Worm (Caenorhabditis elegans) whole organism, young adult: ENCODE results near the gene pix-1.

ENCODE experiments used
- B0019.2 ChIP-seq: fragments of 200-800 bp; sonication (Bioruptor generic); conservative IDR thresholded peaks from 2 replicates; pipeline ENCODE4 v1.3.6; 2022; ENCODE audit warnings: missing genetic modification reagents, missing genetic modification characterization, missing compliant biosample characterization
- B0261.1 ChIP-seq: sonication (generic microtip); optimal IDR thresholded peaks from 2 replicates; lab custom pipeline; 2016; ENCODE audit warnings: mild to moderate bottlenecking, missing genetic modification characterization, moderate library complexity, missing compliant biosample characterization
- F10E7.11 ChIP-seq: sonication (generic microtip); optimal IDR thresholded peaks from 2 replicates; lab custom pipeline; 2017; ENCODE audit warnings: mild to moderate bottlenecking, missing genetic modification characterization, moderate library complexity, missing compliant biosample characterization
- F57A8.1 ChIP-seq: fragments of 200-800 bp; sonication (Bioruptor generic); optimal IDR thresholded peaks from 2 replicates; lab custom pipeline; 2018; ENCODE audit warnings: mild to moderate bottlenecking, missing genetic modification characterization, moderate library complexity, missing compliant biosample characterization
- K11D2.4 ChIP-seq: fragments of 200-800 bp; sonication (Bioruptor generic); IDR thresholded peaks from 2 replicates; pipeline ENCODE4 v1.3.6; 2022; ENCODE audit warnings: missing genetic modification reagents, missing genetic modification characterization, missing compliant biosample characterization
- K12H6.12 ChIP-seq: fragments of 200-800 bp; sonication (Bioruptor generic); optimal IDR thresholded peaks from 2 replicates; lab custom pipeline; 2018; ENCODE audit warnings: mild to moderate bottlenecking, missing genetic modification characterization, missing compliant biosample characterization
- T07F8.4 ChIP-seq: sonication (generic microtip); optimal IDR thresholded peaks from 2 replicates; lab custom pipeline; 2016; ENCODE audit warnings: mild to moderate bottlenecking, missing genetic modification characterization, moderate library complexity, missing compliant biosample characterization
- T26A5.8 ChIP-seq: sonication (generic microtip); optimal IDR thresholded peaks from 2 replicates; lab custom pipeline; 2016; ENCODE audit warnings: missing genetic modification characterization, missing compliant biosample characterization
- Y67H2A.10 ChIP-seq: fragments of 200-800 bp; sonication (Bioruptor generic); conservative IDR thresholded peaks from 2 replicates; pipeline ENCODE4 v1.3.6; 2022; ENCODE audit warnings: missing genetic modification reagents, missing genetic modification characterization, missing compliant biosample characterization
- ZK185.1 ChIP-seq: sonication (generic microtip); optimal IDR thresholded peaks from 2 replicates; lab custom pipeline; 2016; ENCODE audit warnings: mild to moderate bottlenecking, missing genetic modification characterization, missing compliant biosample characterization; ENCODE audit not compliant: poor library complexity, severe bottlenecking
- ama-1 ChIP-seq, 3 experiments: fragments of 150-350 bp in 1 of 3; sonication (generic microtip) in 2 of 3; optimal IDR thresholded peaks; 2 replicates each; lab custom pipeline; 2014 to 2018; ENCODE audit warnings: missing biosample characterization in 2 of 3, missing genetic modification characterization in 2 of 3, missing genetic modification reagents in 2 of 3
- aptf-2 ChIP-seq: fragments of 200-800 bp; sonication (Bioruptor generic); conservative IDR thresholded peaks from 2 replicates; pipeline ENCODE4 v1.3.6; 2022; ENCODE audit warnings: missing genetic modification reagents, missing genetic modification characterization, missing compliant biosample characterization
- aptf-3 ChIP-seq: fragments of 200-800 bp; sonication (Bioruptor generic); IDR thresholded peaks from 2 replicates; pipeline ENCODE4 v1.3.6; 2022; ENCODE audit warnings: missing genetic modification characterization, missing compliant biosample characterization
- atf-7 ChIP-seq: sonication (generic microtip); optimal IDR thresholded peaks from 2 replicates; lab custom pipeline; 2017; ENCODE audit warnings: mild to moderate bottlenecking, missing genetic modification characterization, missing compliant biosample characterization
- attf-3 ChIP-seq: fragments of 200-800 bp; sonication (Bioruptor generic); conservative IDR thresholded peaks from 2 replicates; pipeline ENCODE4 v1.3.6; 2022; ENCODE audit warnings: missing genetic modification reagents, missing genetic modification characterization, missing compliant biosample characterization
- attf-6 ChIP-seq: fragments of 200-800 bp; sonication (Bioruptor generic); IDR thresholded peaks from 2 replicates; pipeline ENCODE4 v1.3.6; 2022; ENCODE audit warnings: missing genetic modification reagents, missing genetic modification characterization, missing compliant biosample characterization
- bed-2 ChIP-seq: fragments of 200-800 bp; sonication (Bioruptor generic); IDR thresholded peaks from 2 replicates; pipeline ENCODE4 v1.3.6; 2022; ENCODE audit warnings: missing genetic modification reagents, missing genetic modification characterization, missing compliant biosample characterization
- cebp-1 ChIP-seq, 2 experiments: fragments of 200-800 bp in 1 of 2; sonication (Bioruptor generic) in 1 of 2; sonication (generic microtip) in 1 of 2; IDR thresholded peaks in 1 of 2; optimal IDR thresholded peaks in 1 of 2; 2 replicates each; pipeline versions ENCODE4 v1.3.6 to Lab custom; 2017 to 2022; ENCODE audit warnings: missing compliant biosample characterization in 2 of 2, missing genetic modification characterization in 2 of 2, mild to moderate bottlenecking in 1 of 2, missing genetic modification reagents in 1 of 2, moderate library complexity in 1 of 2
- ceh-27 ChIP-seq: fragments of 200-800 bp; sonication (Bioruptor generic); optimal IDR thresholded peaks from 2 replicates; lab custom pipeline; 2018; ENCODE audit warnings: mild to moderate bottlenecking, missing genetic modification characterization, moderate library complexity, missing compliant biosample characterization
- ceh-79 ChIP-seq: sonication (generic microtip); optimal IDR thresholded peaks from 2 replicates; lab custom pipeline; 2017; ENCODE audit warnings: mild to moderate bottlenecking, missing genetic modification characterization, missing compliant biosample characterization
- dpl-1 ChIP-seq: fragments of 150-350 bp; optimal IDR thresholded peaks from 2 replicates; lab custom pipeline; 2014; ENCODE audit warnings: missing biosample characterization, missing genetic modification reagents, missing genetic modification characterization
- hmg-1.2 ChIP-seq: fragments of 200-800 bp; sonication (Bioruptor generic); IDR thresholded peaks from 2 replicates; pipeline ENCODE4 v1.3.6; 2022; ENCODE audit warnings: missing genetic modification reagents, missing genetic modification characterization, missing compliant biosample characterization
- let-526 ChIP-seq: fragments of 200-800 bp; sonication (Bioruptor generic); IDR thresholded peaks from 2 replicates; pipeline ENCODE4 v1.3.6; 2022; ENCODE audit warnings: missing genetic modification reagents, missing genetic modification characterization, missing compliant biosample characterization
- lin-26 ChIP-seq: fragments of 200-800 bp; sonication (Bioruptor generic); IDR thresholded peaks from 2 replicates; pipeline ENCODE4 v1.3.6; 2022; ENCODE audit warnings: missing genetic modification reagents, missing genetic modification characterization, missing compliant biosample characterization
- lin-40 ChIP-seq: sonication (generic microtip); optimal IDR thresholded peaks from 2 replicates; lab custom pipeline; 2016; ENCODE audit warnings: missing genetic modification characterization, mild to moderate bottlenecking, missing compliant biosample characterization, missing genotype, missing genetic modification reagents
- lin-54 ChIP-seq: fragments of 200-800 bp; sonication (Bioruptor generic); optimal IDR thresholded peaks from 2 replicates; lab custom pipeline; 2018; ENCODE audit warnings: mild to moderate bottlenecking, missing genetic modification characterization, missing compliant biosample characterization
- lsy-27 ChIP-seq: sonication (generic microtip); optimal IDR thresholded peaks from 2 replicates; lab custom pipeline; 2017; ENCODE audit warnings: missing genetic modification characterization, mild to moderate bottlenecking, missing compliant biosample characterization, antibody characterized with exemption, missing genotype, borderline replicate concordance; ENCODE audit not compliant: insufficient read depth
- madf-10 ChIP-seq: sonication (generic microtip); optimal IDR thresholded peaks from 2 replicates; lab custom pipeline; 2016; ENCODE audit warnings: mild to moderate bottlenecking, missing genetic modification characterization, missing compliant biosample characterization
- mcd-1 ChIP-seq: fragments of 200-800 bp; sonication (Bioruptor generic); IDR thresholded peaks from 2 replicates; pipeline ENCODE4 v1.3.6; 2022; ENCODE audit warnings: missing genetic modification reagents, missing genetic modification characterization, missing compliant biosample characterization
- mes-4 ChIP-seq: sonication (generic microtip); optimal IDR thresholded peaks from 2 replicates; lab custom pipeline; 2016; ENCODE audit warnings: missing genotype, missing genetic modification characterization, missing compliant biosample characterization
- nfyb-1 ChIP-seq: fragments of 200-800 bp; sonication (Bioruptor generic); IDR thresholded peaks from 2 replicates; pipeline ENCODE4 v1.3.6; 2022; ENCODE audit warnings: missing genetic modification reagents, missing genetic modification characterization, missing compliant biosample characterization
- nhr-80 ChIP-seq: sonication (generic microtip); optimal IDR thresholded peaks from 2 replicates; lab custom pipeline; 2016; ENCODE audit warnings: missing genetic modification characterization, missing compliant biosample characterization
- nhr-90 ChIP-seq: sonication (generic microtip); optimal IDR thresholded peaks from 2 replicates; lab custom pipeline; 2016; ENCODE audit warnings: missing genotype, mild to moderate bottlenecking, missing genetic modification characterization, missing compliant biosample characterization
- pbrm-1 ChIP-seq: fragments of 200-800 bp; sonication (Bioruptor generic); IDR thresholded peaks from 2 replicates; pipeline ENCODE4 v1.3.6; 2022; ENCODE audit warnings: missing genetic modification reagents, missing genetic modification characterization, missing compliant biosample characterization
- rec-8 ChIP-seq, 2 experiments: sonication (generic microtip); optimal IDR thresholded peaks; 2 replicates each; lab custom pipeline; 2016; ENCODE audit warnings: mild to moderate bottlenecking in 2 of 2, missing genetic modification characterization in 2 of 2, missing genetic modification reagents in 2 of 2, missing genotype in 2 of 2, missing biosample characterization in 1 of 2, missing compliant biosample characterization in 1 of 2, moderate library complexity in 1 of 2
- rpc-1 ChIP-seq, 2 experiments: fragments of 150-350 bp in 1 of 2; sonication (generic microtip) in 1 of 2; optimal IDR thresholded peaks; 2 replicates each; lab custom pipeline; 2014 to 2018; ENCODE audit warnings: missing biosample characterization in 1 of 2, missing genetic modification characterization in 1 of 2, missing genetic modification reagents in 1 of 2, missing genotype in 1 of 2
- sea-2 ChIP-seq: fragments of 200-800 bp; sonication (Bioruptor generic); IDR thresholded peaks from 2 replicates; pipeline ENCODE4 v1.3.6; 2022; ENCODE audit warnings: missing genetic modification characterization, missing compliant biosample characterization
- snpc-1.3 ChIP-seq: sonication (generic microtip); optimal IDR thresholded peaks from 2 replicates; lab custom pipeline; 2017; ENCODE audit warnings: missing genetic modification characterization, mild to moderate bottlenecking, missing compliant biosample characterization, antibody characterized with exemption, moderate library complexity, missing genotype, missing genetic modification reagents; ENCODE audit not compliant: insufficient read depth
- snpc-4 ChIP-seq, 5 experiments: fragments of 150-350 bp in 1 of 5; sonication (generic microtip) in 4 of 5; optimal IDR thresholded peaks; 2 replicates each; lab custom pipeline; 2014 to 2018; ENCODE audit warnings: missing genetic modification characterization in 5 of 5, missing biosample characterization in 3 of 5, antibody characterized with exemption in 2 of 5, mild to moderate bottlenecking in 2 of 5, missing compliant biosample characterization in 2 of 5, missing genotype in 2 of 5, moderate library complexity in 2 of 5, missing genetic modification reagents in 1 of 5
- tbx-9 ChIP-seq: sonication (generic microtip); optimal IDR thresholded peaks from 2 replicates; lab custom pipeline; 2016; ENCODE audit warnings: borderline replicate concordance, missing genetic modification characterization, inconsistent platforms, missing compliant biosample characterization
- tlf-1 ChIP-seq: fragments of 200-800 bp; sonication (Bioruptor generic); optimal IDR thresholded peaks from 2 replicates; lab custom pipeline; 2018; ENCODE audit warnings: mild to moderate bottlenecking, missing genetic modification characterization, missing compliant biosample characterization
- ztf-6 ChIP-seq: fragments of 200-800 bp; sonication (Bioruptor generic); IDR thresholded peaks from 2 replicates; pipeline ENCODE4 v1.3.6; 2022; ENCODE audit warnings: missing genetic modification reagents, missing genetic modification characterization, missing compliant biosample characterization

pix-1 gene

DNA sequence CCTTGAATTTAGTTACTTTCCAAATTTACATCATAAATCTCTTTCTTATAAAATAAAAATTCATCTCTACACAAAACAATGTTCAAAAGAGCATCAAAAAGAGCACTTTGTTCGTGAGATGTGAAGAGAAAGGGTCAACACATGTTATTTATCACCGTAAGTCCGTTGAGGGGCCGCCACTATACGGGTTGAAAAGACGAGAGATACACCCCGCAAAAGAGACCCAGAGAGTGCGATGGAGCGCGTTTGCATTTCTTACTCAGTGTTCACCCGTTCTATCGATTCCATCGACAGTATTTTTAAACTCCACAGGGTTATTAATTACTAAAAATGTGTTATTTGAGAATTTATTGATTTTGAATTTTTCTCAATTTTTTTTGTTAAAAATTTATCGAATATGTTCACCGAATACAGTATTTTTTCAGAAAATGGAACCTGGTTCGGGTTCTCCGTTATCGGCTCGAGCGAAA lies at the start of gene pix-1:
Gene pix-1, plus strand, starts transcription at position 420 of the 470 bp plus-strand sequence.
- TF ChIP-seq madf-10 (tag; lab: Kevin White, UChicago) (no peak), ZK185.1 (tag; lab: Kevin White, UChicago) (peak; percentile 18), aptf-2 (GFP tag; lab: Robert Waterston, UW) (no peak), bed-2 (GFP tag; lab: Robert Waterston, UW) (no peak), attf-6 (GFP tag; lab: Robert Waterston, UW) (no peak), lsy-27 (tag; lab: Kevin White, UChicago) (no peak), rpc-1 (optimal IDR thresholded peaks at IDR 0.05; lab: Kevin White, UChicago) (no peak), rpc-1 (tag; optimal IDR thresholded peaks at IDR 0.05; lab: Kevin White, UChicago) (no peak), F10E7.11 (tag; lab: Kevin White, UChicago) (no peak), sea-2 (GFP tag; lab: Robert Waterston, UW) (no peak), atf-7 (no peak), ceh-79 (no peak), nhr-90 (tag; lab: Kevin White, UChicago) (no peak), ama-1 (optimal IDR thresholded peaks at IDR 0.05; lab: Kevin White, UChicago) (no peak), ama-1 (GFP tag; optimal IDR thresholded peaks at IDR 0.05; lab: Kevin White, UChicago) (no peak), let-526 (GFP tag; lab: Robert Waterston, UW) (no peak), ztf-6 (no peak), snpc-1.3 (no peak), T26A5.8 (tag; lab: Kevin White, UChicago) (no peak), Y67H2A.10 (GFP tag; lab: Robert Waterston, UW) (no peak), K12H6.12 (tag; lab: Kevin White, UChicago) (peak; percentile 11), mcd-1 (GFP tag; lab: Robert Waterston, UW) (peak; percentile 96), B0261.1 (peak; percentile 21), lin-40 (tag; lab: Kevin White, UChicago) (no peak), T07F8.4 (no peak), hmg-1.2 (GFP tag; lab: Robert Waterston, UW) (peak; percentile 95; the same call in 1 of the 2 replicates), lin-26 (no peak), tbx-9 (tag; lab: Kevin White, UChicago) (no peak), nhr-80 (tag; lab: Kevin White, UChicago) (peak; percentile 21), F57A8.1 (GFP tag; lab: Kevin White, UChicago) (no peak)

DNA sequence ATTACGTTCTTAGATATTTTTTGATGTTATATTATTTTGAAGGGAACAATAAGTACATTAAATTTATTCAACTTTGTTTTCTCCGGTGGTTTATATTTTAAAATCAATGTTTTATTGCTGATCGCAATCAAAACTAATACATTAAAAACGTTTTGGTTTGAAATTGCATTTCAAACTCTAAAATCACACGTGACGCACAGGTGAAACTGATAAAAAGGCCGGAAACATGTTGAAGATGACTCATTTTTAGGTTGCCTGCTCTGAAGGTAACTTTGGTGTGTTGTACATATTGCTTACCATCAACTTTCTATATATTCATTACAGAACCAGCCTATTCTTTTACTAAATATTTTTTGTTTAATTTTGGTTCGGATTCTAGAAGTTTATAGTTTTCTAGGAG lies 41.4 kb upstream of the pix-1 start:
- TF ChIP-seq tlf-1 (GFP tag; lab: Kevin White, UChicago), result no peak
- no peak for TF ChIP-seq rec-8 (tag; optimal IDR thresholded peaks at IDR 0.05; lab: Kevin White, UChicago)
- TF ChIP-seq nhr-80 (tag; lab: Kevin White, UChicago), result peak; percentile 41
- TF ChIP-seq dpl-1 (GFP tag; lab: Kevin White, UChicago), result no peak

DNA sequence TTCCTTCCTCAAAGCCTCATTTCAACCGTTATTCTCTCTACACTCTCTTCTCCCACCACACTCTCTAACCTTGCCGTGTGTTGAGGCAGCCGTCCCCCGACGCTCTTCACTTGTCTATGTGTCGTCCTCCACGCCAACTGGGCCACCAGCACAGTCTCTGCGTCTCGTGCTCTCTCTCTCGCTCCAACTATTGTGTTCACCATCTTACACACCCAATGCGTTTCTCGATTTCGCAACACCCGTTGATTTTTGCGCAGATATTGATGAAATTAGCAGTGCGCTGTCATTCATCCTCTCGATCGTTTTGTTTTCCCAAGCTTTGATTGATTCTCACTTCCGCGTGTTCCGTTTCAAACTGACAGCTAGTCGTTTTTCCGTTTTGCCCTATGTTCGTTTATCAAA lies 40.0 kb upstream of the pix-1 start:
- TF ChIP-seq snpc-4 (GFP tag; optimal IDR thresholded peaks at IDR 0.05; lab: Kevin White, UChicago) (no peak), snpc-4 (tag; optimal IDR thresholded peaks at IDR 0.05; lab: Kevin White, UChicago) (peak in 2 of 4 experiments; percentile 3 to 41), mes-4 (tag; lab: Kevin White, UChicago) (no peak), K12H6.12 (tag; lab: Kevin White, UChicago) (peak; percentile 34), hmg-1.2 (GFP tag; lab: Robert Waterston, UW) (peak; percentile 91), dpl-1 (GFP tag; lab: Kevin White, UChicago) (no peak), cebp-1 (GFP tag; IDR thresholded peaks at IDR 0.05; lab: Robert Waterston, UW) (peak; percentile 91), cebp-1 (tag; optimal IDR thresholded peaks at IDR 0.05; lab: Kevin White, UChicago) (peak; percentile 98), nfyb-1 (peak; percentile 42; the same call in 1 of the 2 replicates), pbrm-1 (GFP tag; lab: Robert Waterston, UW) (peak; percentile 50; the same call in 1 of the 2 replicates), Y67H2A.10 (GFP tag; lab: Robert Waterston, UW) (no peak), nhr-80 (tag; lab: Kevin White, UChicago) (peak; percentile 45), aptf-3 (GFP tag; lab: Robert Waterston, UW) (no peak), attf-3 (GFP tag; lab: Robert Waterston, UW) (no peak), lin-40 (tag; lab: Kevin White, UChicago) (peak; percentile 50), ceh-27 (GFP tag; lab: Kevin White, UChicago) (peak; percentile 74), lin-54 (GFP tag; lab: Kevin White, UChicago) (peak; percentile 3), B0019.2 (GFP tag; lab: Robert Waterston, UW) (no peak), K11D2.4 (peak; percentile 29; the same call in 1 of the 2 replicates)
